Worm (Caenorhabditis elegans): Measurements from ENCODE around the gene C34C12.8.

DNA sequence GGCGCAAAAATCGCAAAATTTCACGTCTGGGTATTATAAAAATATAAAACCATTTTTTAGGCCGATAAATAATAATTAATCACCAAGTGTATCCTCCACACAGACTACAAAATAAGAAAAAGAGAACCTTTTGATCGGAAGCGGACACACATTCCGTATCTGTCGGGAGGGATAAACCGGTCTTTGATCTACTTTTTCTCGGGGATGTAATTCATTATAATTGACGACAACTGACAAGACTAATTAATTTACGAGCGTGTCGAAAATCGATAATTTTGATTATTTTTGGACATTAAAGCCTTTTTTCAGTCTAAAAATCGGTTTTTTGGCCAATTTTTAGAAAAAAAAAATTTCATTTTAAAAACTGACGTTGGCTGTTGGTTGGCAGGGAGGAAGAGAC is 10.2 kb downstream of the C34C12.8 start:
- TF ChIP-seq fos-1 (tag; optimal IDR thresholded peaks at IDR 0.05) (no peak), ztf-1 (GFP tag; conservative IDR thresholded peaks at IDR 0.05) (no peak), crh-2 (tag; optimal IDR thresholded peaks at IDR 0.05) (no peak), mbf-1 (tag; optimal IDR thresholded peaks at IDR 0.05) (no peak), snpc-4 (tag; optimal IDR thresholded peaks at IDR 0.05) (no peak), lin-13 (GFP tag; optimal IDR thresholded peaks at IDR 0.05) (no peak), nhr-77 (tag; optimal IDR thresholded peaks at IDR 0.05) (no peak), egl-27 (tag; optimal IDR thresholded peaks at IDR 0.05) (no peak)

Data from whole organism, L2 larva.